Worm (Caenorhabditis elegans): Measurements from ENCODE around the gene cank-26.

ce11 chrII:3982313-3982712, 7.4 kb upstream of the cank-26 start, which contains the start of gene lin-31:
- TF ChIP-seq unc-130 (GFP tag; optimal IDR thresholded peaks at IDR 0.05), result no peak
- TF ChIP-seq ztf-6 (GFP tag; IDR thresholded peaks at IDR 0.05), result no peak
- no peak for TF ChIP-seq F33H1.4 (GFP tag; IDR thresholded peaks at IDR 0.05)
- TF ChIP-seq repo-1 (tag; optimal IDR thresholded peaks at IDR 0.05), result no peak
- TF ChIP-seq ztf-3 (GFP tag; optimal IDR thresholded peaks at IDR 0.05), result no peak
- TF ChIP-seq snpc-3.4 (tag; optimal IDR thresholded peaks at IDR 0.05), result no peak
- 0 out of 2 replicates have a peak, but pooled peaks have one; percentile 7 for TF ChIP-seq zfh-2 (GFP tag; conservative IDR thresholded peaks at IDR 0.05)

All from whole organism, young adult.